Worm (Caenorhabditis elegans): ENCODE results near the gene F01D5.6.
"Not testable (repeated sequence)": the region's sequence is repeated elsewhere in the genome, so short reads cannot be mapped to it uniquely, and the experiment has no call there.

F01D5.6 gene

ce11 chrII:13997989-13998388, 8.3 kb upstream of the F01D5.6 start:
- TF ChIP-seq pes-1 (GFP tag; IDR thresholded peaks at IDR 0.05) (no peak), scrt-1 (GFP tag; IDR thresholded peaks at IDR 0.05) (no peak), flt-1 (GFP tag; IDR thresholded peaks at IDR 0.05) (no peak), aly-1 (tag; optimal IDR thresholded peaks at IDR 0.05) (no peak), hmg-4 (GFP tag; optimal IDR thresholded peaks at IDR 0.05) (no peak), hnd-1 (tag; optimal IDR thresholded peaks at IDR 0.05) (no peak), F13C5.2 (tag; optimal IDR thresholded peaks at IDR 0.05) (no peak), B0310.2 (tag; optimal IDR thresholded peaks at IDR 0.05) (no peak), ets-7 (tag; optimal IDR thresholded peaks at IDR 0.05) (no peak), tbx-37 (GFP tag; conservative IDR thresholded peaks at IDR 0.05) (no peak), ceh-13 (GFP tag; optimal IDR thresholded peaks at IDR 0.05) (no peak)

ce11 chrII:13998964-13999363, 7.3 kb upstream of the F01D5.6 start, which contains the start of gene F01D5.2:
TSS of gene F01D5.2 (minus strand) at chrII:13999064.
- TF ChIP-seq hmbx-1 (tag; optimal IDR thresholded peaks at IDR 0.05) (no peak), pes-1 (GFP tag; IDR thresholded peaks at IDR 0.05) (no peak), hmg-4 (GFP tag; optimal IDR thresholded peaks at IDR 0.05) (no peak), ama-1 (optimal IDR thresholded peaks at IDR 0.05) (no peak)

- TF ChIP-seq sea-1 (GFP tag; conservative IDR thresholded peaks at IDR 0.05); hmbx-1 (tag; optimal IDR thresholded peaks at IDR 0.05); tbx-11 (GFP tag; IDR thresholded peaks at IDR 0.05): not testable (repeated sequence)
Measured at ce11 chrII:14000044-14000443, 6.3 kb upstream of the F01D5.6 start, which contains the start of gene F01D5.3. TSS of gene F01D5.3 (minus strand) at chrII:14000144.

- no peak for TF ChIP-seq hnd-1 (tag; optimal IDR thresholded peaks at IDR 0.05)
- no peak for TF ChIP-seq aly-1 (tag; optimal IDR thresholded peaks at IDR 0.05)
- TF ChIP-seq sea-1 (GFP tag; conservative IDR thresholded peaks at IDR 0.05): no peak
- TF ChIP-seq tbx-37 (GFP tag; conservative IDR thresholded peaks at IDR 0.05): no peak
- TF ChIP-seq tbx-11 (GFP tag; IDR thresholded peaks at IDR 0.05): no peak
- TF ChIP-seq hmbx-1 (tag; optimal IDR thresholded peaks at IDR 0.05): no peak
- TF ChIP-seq ama-1 (optimal IDR thresholded peaks at IDR 0.05): no peak
- TF ChIP-seq scrt-1 (GFP tag; IDR thresholded peaks at IDR 0.05): no peak
- TF ChIP-seq ceh-36 (tag; optimal IDR thresholded peaks at IDR 0.05): no peak
- TF ChIP-seq pes-1 (GFP tag; IDR thresholded peaks at IDR 0.05): no peak
Measured at ce11 chrII:14002200-14002599, 4.1 kb upstream of the F01D5.6 start, which contains the start of gene F01D5.5. TSS of gene F01D5.5 (minus strand) at chrII:14002300.

- no peak for TF ChIP-seq hnd-1 (tag; optimal IDR thresholded peaks at IDR 0.05)
- no peak for TF ChIP-seq tra-4 (tag; optimal IDR thresholded peaks at IDR 0.05)
- no peak for TF ChIP-seq F13C5.2 (tag; optimal IDR thresholded peaks at IDR 0.05)
- TF ChIP-seq ceh-13 (GFP tag; optimal IDR thresholded peaks at IDR 0.05): no peak
- no peak for TF ChIP-seq tbx-37 (GFP tag; conservative IDR thresholded peaks at IDR 0.05)
- no peak for TF ChIP-seq sea-1 (GFP tag; conservative IDR thresholded peaks at IDR 0.05)
- TF ChIP-seq ama-1 (optimal IDR thresholded peaks at IDR 0.05): no peak
- TF ChIP-seq hmg-4 (GFP tag; optimal IDR thresholded peaks at IDR 0.05): no peak
- no peak for TF ChIP-seq scrt-1 (GFP tag; IDR thresholded peaks at IDR 0.05)
- TF ChIP-seq B0310.2 (tag; optimal IDR thresholded peaks at IDR 0.05): no peak
- no peak for TF ChIP-seq flt-1 (GFP tag; IDR thresholded peaks at IDR 0.05)
- no peak for TF ChIP-seq aly-1 (tag; optimal IDR thresholded peaks at IDR 0.05)
- no peak for TF ChIP-seq ceh-36 (tag; optimal IDR thresholded peaks at IDR 0.05)
Measured at ce11 chrII:14003821-14004430, 2.4 kb upstream of the F01D5.6 start.

- TF ChIP-seq tbx-37 (GFP tag; conservative IDR thresholded peaks at IDR 0.05) (no peak), ama-1 (optimal IDR thresholded peaks at IDR 0.05) (no peak), tbx-11 (GFP tag; IDR thresholded peaks at IDR 0.05) (no peak), hmbx-1 (tag; optimal IDR thresholded peaks at IDR 0.05) (no peak), hmg-4 (GFP tag; optimal IDR thresholded peaks at IDR 0.05) (no peak), pes-1 (GFP tag; IDR thresholded peaks at IDR 0.05) (no peak), ets-7 (tag; optimal IDR thresholded peaks at IDR 0.05) (no peak), flt-1 (GFP tag; IDR thresholded peaks at IDR 0.05) (no peak), B0310.2 (tag; optimal IDR thresholded peaks at IDR 0.05) (no peak)
Measured at ce11 chrII:14004770-14005169, 1.5 kb upstream of the F01D5.6 start.

ce11 chrII:14005183-14005582, 1.1 kb upstream of the F01D5.6 start:
- TF ChIP-seq hmg-4 (GFP tag; optimal IDR thresholded peaks at IDR 0.05) (no peak), hnd-1 (tag; optimal IDR thresholded peaks at IDR 0.05) (no peak)

- TF ChIP-seq hmg-4 (GFP tag; optimal IDR thresholded peaks at IDR 0.05) (no peak), hnd-1 (tag; optimal IDR thresholded peaks at IDR 0.05) (no peak), scrt-1 (GFP tag; IDR thresholded peaks at IDR 0.05) (no peak), flt-1 (GFP tag; IDR thresholded peaks at IDR 0.05) (no peak), aly-1 (tag; optimal IDR thresholded peaks at IDR 0.05) (no peak), pes-1 (GFP tag; IDR thresholded peaks at IDR 0.05) (no peak), ceh-13 (GFP tag; optimal IDR thresholded peaks at IDR 0.05) (no peak), hmbx-1 (tag; optimal IDR thresholded peaks at IDR 0.05) (no peak)
Measured at ce11 chrII:14008359-14008758, 2.0 kb downstream of the F01D5.6 start, which contains the start of gene F01D5.7. TSS of gene F01D5.7 (plus strand) at chrII:14008659.

Measured in whole organism, early embryonic.